Fruit fly (Drosophila melanogaster): ENCODE results near the gene mahe.

- TF ChIP-seq pan (optimal IDR thresholded peaks at IDR 0.05) (no peak), CG8478 (optimal IDR thresholded peaks at IDR 0.05) (no peak)
Measured at dm6 chrX:7972363-7972942, 41.3 kb upstream of the mahe start.

Measured in whole organism.